Worm (Caenorhabditis elegans) whole organism, late embryonic: ENCODE results near the gene magu-4.

Experiments
- F13H6.1 ChIP-seq: sonication (generic microtip); optimal IDR thresholded peaks from 2 replicates; lab custom pipeline; 2016; ENCODE audit warnings: missing genetic modification characterization, missing compliant biosample characterization
- ceh-14 ChIP-seq: sonication (generic microtip); optimal IDR thresholded peaks from 2 replicates; lab custom pipeline; 2016; ENCODE audit warnings: missing genotype, missing genetic modification characterization, missing compliant biosample characterization
- ceh-19 ChIP-seq: fragments of 200-800 bp; sonication (Bioruptor generic); optimal IDR thresholded peaks from 2 replicates; lab custom pipeline; 2018; ENCODE audit warnings: mild to moderate bottlenecking, missing genetic modification characterization, missing compliant biosample characterization
- lin-11 ChIP-seq: fragments of 200-800 bp; sonication (Bioruptor generic); optimal IDR thresholded peaks from 2 replicates; lab custom pipeline; 2018; ENCODE audit warnings: mild to moderate bottlenecking, missing genetic modification characterization, missing compliant biosample characterization
- sdc-2 ChIP-seq: sonication (generic microtip); optimal IDR thresholded peaks from 2 replicates; lab custom pipeline; 2016; ENCODE audit warnings: missing genotype, missing genetic modification characterization, missing compliant biosample characterization
- unc-3 ChIP-seq, 2 experiments: fragments of 200-800 bp in 1 of 2; sonication (Bioruptor generic) in 1 of 2; sonication (generic microtip) in 1 of 2; conservative IDR thresholded peaks in 1 of 2; optimal IDR thresholded peaks in 1 of 2; 2 replicates each; pipeline versions ENCODE4 v1.3.6 to Lab custom; 2016 to 2022; ENCODE audit warnings: missing compliant biosample characterization in 2 of 2, missing genetic modification characterization in 2 of 2, missing genetic modification reagents in 1 of 2

- TF ChIP-seq unc-3 (GFP tag; conservative IDR thresholded peaks at IDR 0.05; lab: Robert Waterston, UW) (no peak), unc-3 (tag; optimal IDR thresholded peaks at IDR 0.05; lab: Kevin White, UChicago) (no peak), F13H6.1 (tag; lab: Kevin White, UChicago) (no peak), ceh-19 (GFP tag; lab: Kevin White, UChicago) (no peak), sdc-2 (tag; lab: Kevin White, UChicago) (no peak), ceh-14 (tag; lab: Kevin White, UChicago) (no peak), lin-11 (tag; lab: Kevin White, UChicago) (no peak)
These were observed 51.2 kb downstream of the magu-4 start for ce11 chrIV:10060795-10061194.
